Worm (Caenorhabditis elegans): ENCODE results near the gene mtx-2.

- TF ChIP-seq nhr-47 (tag; optimal IDR thresholded peaks at IDR 0.05) (no peak), fkh-10 (GFP tag; optimal IDR thresholded peaks at IDR 0.05) (no peak), nhr-90 (tag; optimal IDR thresholded peaks at IDR 0.05; ENCODE audit: poor library complexity) (no peak), lin-15B (tag; optimal IDR thresholded peaks at IDR 0.05) (no peak), pqm-1 (tag; optimal IDR thresholded peaks at IDR 0.05) (no peak), sptf-1 (tag; optimal IDR thresholded peaks at IDR 0.05) (no peak), lin-13 (GFP tag; optimal IDR thresholded peaks at IDR 0.05) (no peak), C16A3.4 (tag; optimal IDR thresholded peaks at IDR 0.05) (no peak), ztf-4 (tag; optimal IDR thresholded peaks at IDR 0.05) (no peak), fos-1 (tag; optimal IDR thresholded peaks at IDR 0.05) (no peak), lir-3 (tag; optimal IDR thresholded peaks at IDR 0.05; ENCODE audit: poor library complexity) (no peak)
Observed at ce11 chrIII:7716550-7716949, 46.9 kb downstream of the mtx-2 start.
